Worm (Caenorhabditis elegans): ENCODE measurements around the gene K10B2.4.

The K10B2.4 gene

DNA sequence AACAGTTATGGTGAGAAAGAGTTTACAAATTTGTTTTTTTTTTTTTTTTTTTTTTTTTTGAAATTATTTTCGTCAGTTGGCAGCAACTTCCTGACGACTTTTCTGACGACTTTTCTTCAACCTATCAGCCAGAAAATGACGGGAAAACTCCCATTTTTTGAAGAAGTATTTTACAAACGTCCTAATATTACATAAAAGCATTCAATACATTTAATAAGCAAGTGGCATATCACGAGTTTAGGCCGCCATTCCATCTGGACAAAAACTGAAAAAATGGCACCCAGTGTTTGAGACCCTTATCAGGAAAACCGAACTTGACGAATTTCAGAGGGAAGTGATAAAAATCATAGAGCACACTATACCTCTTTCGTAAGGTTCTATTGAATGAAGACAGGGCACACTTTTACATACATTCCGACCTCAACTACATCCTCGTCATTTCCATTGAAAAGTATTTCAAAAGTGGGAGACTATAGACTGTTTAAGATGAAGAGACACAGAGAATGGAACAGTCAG, 26.0 kb downstream of the K10B2.4 start:
- no peak for TF ChIP-seq attf-6 (GFP tag; IDR thresholded peaks at IDR 0.05)
- TF ChIP-seq gei-17 (GFP tag; optimal IDR thresholded peaks at IDR 0.05), result no peak
- peak; percentile 62 for TF ChIP-seq nhr-80 (tag; optimal IDR thresholded peaks at IDR 0.05)
- TF ChIP-seq lir-1 (GFP tag; conservative IDR thresholded peaks at IDR 0.05), result no peak
- no peak for TF ChIP-seq unc-130 (GFP tag; optimal IDR thresholded peaks at IDR 0.05)
- TF ChIP-seq cebp-1 (GFP tag; IDR thresholded peaks at IDR 0.05), result no peak
- peak; percentile 25 for TF ChIP-seq cebp-1 (tag; optimal IDR thresholded peaks at IDR 0.05)

DNA sequence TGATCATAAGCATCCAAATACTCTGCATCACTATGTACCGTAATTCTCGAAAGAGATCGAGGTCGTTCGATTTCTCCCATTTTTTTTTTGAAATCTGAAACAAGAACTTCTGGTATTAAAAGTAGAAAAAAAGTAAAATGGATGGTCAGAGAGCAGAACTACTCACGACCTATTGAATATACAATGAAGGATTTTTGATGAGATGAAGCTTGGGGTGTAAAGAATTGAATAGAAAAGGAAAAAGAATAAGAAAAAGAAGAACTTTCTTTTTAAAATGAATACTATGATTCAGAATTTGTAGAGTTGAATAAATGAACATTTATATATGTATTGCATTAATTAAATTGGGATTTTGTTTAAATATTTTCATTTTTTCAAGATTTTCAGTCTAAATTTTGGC, 26.9 kb downstream of the K10B2.4 start, which contains the start of gene ttc-39B:
Gene ttc-39B (minus strand): TSS at position 101 of the 400 bp plus-strand sequence.
- TF ChIP-seq K12H6.12 (tag; optimal IDR thresholded peaks at IDR 0.05) (no peak), dpl-1 (GFP tag; optimal IDR thresholded peaks at IDR 0.05) (no peak), ccch-3 (GFP tag; optimal IDR thresholded peaks at IDR 0.05) (no peak), gei-17 (GFP tag; optimal IDR thresholded peaks at IDR 0.05) (no peak), bed-2 (GFP tag; IDR thresholded peaks at IDR 0.05) (no peak), attf-6 (GFP tag; IDR thresholded peaks at IDR 0.05) (no peak), F49E8.2 (tag; optimal IDR thresholded peaks at IDR 0.05; ENCODE audit: insufficient read depth) (no peak), tbx-9 (tag; optimal IDR thresholded peaks at IDR 0.05; ENCODE audit: borderline replicate concordance) (no peak), akir-1 (GFP tag; optimal IDR thresholded peaks at IDR 0.05) (no peak), ceh-58 (GFP tag; IDR thresholded peaks at IDR 0.05) (no peak), ztf-3 (GFP tag; optimal IDR thresholded peaks at IDR 0.05) (no peak), fkh-3 (tag; optimal IDR thresholded peaks at IDR 0.05) (no peak), cebp-2 (GFP tag; IDR thresholded peaks at IDR 0.05) (no peak), lag-1 (GFP tag; IDR thresholded peaks at IDR 0.05) (no peak), D2030.7 (GFP tag; IDR thresholded peaks at IDR 0.05) (no peak)

DNA sequence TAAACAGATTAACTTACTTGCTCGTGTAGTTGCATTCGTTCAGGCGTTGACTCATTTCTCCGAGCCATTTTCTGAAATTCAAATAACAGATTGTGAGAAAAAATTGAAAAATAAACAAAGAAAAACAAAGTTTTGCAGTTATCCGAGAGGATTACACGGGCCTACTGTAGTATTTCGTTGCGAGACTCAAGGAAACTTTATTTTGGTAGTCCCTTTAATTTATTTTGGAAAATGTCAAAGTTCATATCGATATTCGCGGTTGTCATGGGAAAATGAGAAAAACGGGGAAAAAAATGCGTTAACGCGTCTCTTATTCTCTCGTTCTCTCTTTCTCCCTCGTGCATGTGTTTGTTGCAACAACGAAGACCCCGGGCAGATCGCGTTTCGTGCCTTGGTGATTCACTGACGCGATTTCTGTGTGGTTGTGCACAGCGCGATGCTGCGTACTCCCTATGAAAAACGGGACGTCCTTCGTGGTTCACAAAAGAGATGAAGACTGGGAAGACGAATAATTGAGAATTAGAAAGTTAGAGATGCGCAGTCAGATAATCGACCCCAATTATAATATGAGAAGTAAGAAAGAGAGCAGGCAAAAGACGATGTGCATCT, 29.4 kb downstream of the K10B2.4 start, which contains the start of gene set-4:
Gene set-4 (minus strand): TSS at position 120 of the 609 bp plus-strand sequence.
- TF ChIP-seq pha-4 (tag; optimal IDR thresholded peaks at IDR 0.05) (no peak), bed-2 (GFP tag; IDR thresholded peaks at IDR 0.05) (no peak), lin-40 (tag; optimal IDR thresholded peaks at IDR 0.05) (peak; percentile 92), ceh-79 (tag; optimal IDR thresholded peaks at IDR 0.05) (no peak), rpc-1 (optimal IDR thresholded peaks at IDR 0.05) (no peak), rpc-1 (tag; optimal IDR thresholded peaks at IDR 0.05) (no peak), chd-7 (tag; optimal IDR thresholded peaks at IDR 0.05) (peak; percentile 73), ceh-40 (GFP tag; IDR thresholded peaks at IDR 0.05) (no peak), egrh-3 (GFP tag; IDR thresholded peaks at IDR 0.05) (no peak), F52B5.7 (tag; optimal IDR thresholded peaks at IDR 0.05) (no peak), sdz-38 (tag; optimal IDR thresholded peaks at IDR 0.05) (no peak), madf-10 (tag; optimal IDR thresholded peaks at IDR 0.05) (peak; percentile 68), let-526 (GFP tag; IDR thresholded peaks at IDR 0.05) (0 out of 2 replicates have a peak, but pooled peaks have one; percentile 51), efl-1 (GFP tag; optimal IDR thresholded peaks at IDR 0.05) (peak; percentile 58), T26A5.8 (tag; optimal IDR thresholded peaks at IDR 0.05) (no peak), rec-8 (tag; optimal IDR thresholded peaks at IDR 0.05) (no peak), B0336.3 (GFP tag; IDR thresholded peaks at IDR 0.05) (peak; percentile 89), nhr-179 (tag; optimal IDR thresholded peaks at IDR 0.05) (no peak), nhr-120 (GFP tag; IDR thresholded peaks at IDR 0.05) (no peak), ztf-28 (GFP tag; IDR thresholded peaks at IDR 0.05) (no peak), akir-1 (GFP tag; optimal IDR thresholded peaks at IDR 0.05) (no peak), ama-1 (optimal IDR thresholded peaks at IDR 0.05) (no peak), ama-1 (GFP tag; optimal IDR thresholded peaks at IDR 0.05) (no peak), fkh-3 (tag; optimal IDR thresholded peaks at IDR 0.05) (no peak), ztf-6 (GFP tag; IDR thresholded peaks at IDR 0.05) (no peak), rcor-1 (GFP tag; IDR thresholded peaks at IDR 0.05) (peak; percentile 79), dpff-1 (tag; optimal IDR thresholded peaks at IDR 0.05) (no peak), aptf-3 (GFP tag; IDR thresholded peaks at IDR 0.05) (0 out of 2 replicates have a peak, but pooled peaks have one; percentile 26), ceh-91 (GFP tag; IDR thresholded peaks at IDR 0.05) (peak; percentile 50; the same call in 1 of the 2 replicates), pbrm-1 (GFP tag; IDR thresholded peaks at IDR 0.05) (peak; percentile 86)
